Fruit fly (Drosophila melanogaster) whole organism, embryonic: ENCODE results near the gene swa.

Source experiments
- BEAF-32 ChIP-seq: fragments of 200-800 bp; sonication (Bioruptor generic); optimal IDR thresholded peaks from 3 replicates; lab custom pipeline; 2017; ENCODE audit warnings: missing biosample characterization, missing genetic modification characterization, mild to moderate bottlenecking, moderate library complexity, missing genetic modification reagents
- CG11085 ChIP-seq: fragments of 200-800 bp; sonication (Bioruptor generic); IDR thresholded peaks from 2 replicates; pipeline ENCODE4 v1.3.6; 2022; ENCODE audit warnings: missing biosample characterization, missing genetic modification characterization
- CG11456 ChIP-seq: fragments of 200-800 bp; sonication (Bioruptor generic); IDR thresholded peaks from 3 replicates; pipeline ENCODE4 v1.3.6; 2022; ENCODE audit warnings: missing biosample characterization, missing genetic modification characterization
- CG11504 ChIP-seq: fragments of 200-800 bp; sonication (Bioruptor generic); optimal IDR thresholded peaks from 3 replicates; lab custom pipeline; 2019; ENCODE audit warnings: missing biosample characterization, mild to moderate bottlenecking, missing genetic modification characterization, moderate library complexity
- CG12659 ChIP-seq: fragments of 200-800 bp; sonication (Bioruptor generic); optimal IDR thresholded peaks from 3 replicates; lab custom pipeline; 2017; ENCODE audit warnings: mild to moderate bottlenecking, missing biosample characterization, missing genetic modification reagents, missing genetic modification characterization
- CG14710 ChIP-seq: fragments of 200-800 bp; sonication (Bioruptor generic); optimal IDR thresholded peaks from 3 replicates; lab custom pipeline; 2019; ENCODE audit warnings: missing biosample characterization, mild to moderate bottlenecking, missing genetic modification characterization, moderate library complexity
- CG1603 ChIP-seq: fragments of 200-800 bp; sonication (Bioruptor generic); optimal IDR thresholded peaks from 2 replicates; lab custom pipeline; 2019; ENCODE audit warnings: missing biosample characterization, mild to moderate bottlenecking, missing genetic modification characterization, moderate library complexity
- CG18011 ChIP-seq: fragments of 200-800 bp; sonication (Bioruptor generic); optimal IDR thresholded peaks from 2 replicates; lab custom pipeline; 2017; ENCODE audit warnings: missing biosample characterization, missing genetic modification characterization, mild to moderate bottlenecking, moderate library complexity, missing genotype
- CG18599 ChIP-seq: fragments of 200-800 bp; sonication (Bioruptor generic); optimal IDR thresholded peaks from 3 replicates; lab custom pipeline; 2017; ENCODE audit warnings: missing biosample characterization, missing genetic modification characterization, mild to moderate bottlenecking, moderate library complexity, missing genetic modification reagents
- CG31441 ChIP-seq: fragments of 200-800 bp; sonication (Bioruptor generic); IDR thresholded peaks from 2 replicates; pipeline ENCODE4 v1.3.6; 2022; ENCODE audit warnings: missing biosample characterization, missing genetic modification characterization
- CG32532 ChIP-seq: fragments of 200-800 bp; sonication (Bioruptor generic); IDR thresholded peaks from 2 replicates; pipeline ENCODE4 v1.3.6; 2022; ENCODE audit warnings: missing biosample characterization, missing genetic modification characterization
- CG34376 ChIP-seq: fragments of 200-800 bp; sonication (Bioruptor generic); optimal IDR thresholded peaks from 2 replicates; lab custom pipeline; 2018; ENCODE audit warnings: missing biosample characterization, mild to moderate bottlenecking, missing genetic modification characterization
- CG3847 ChIP-seq: fragments of 200-800 bp; sonication (Bioruptor generic); IDR thresholded peaks from 2 replicates; pipeline ENCODE4 v1.3.6; 2022; ENCODE audit warnings: missing biosample characterization, missing genetic modification characterization
- CG3995 ChIP-seq: fragments of 200-800 bp; sonication (Bioruptor generic); optimal IDR thresholded peaks from 3 replicates; lab custom pipeline; 2016; ENCODE audit warnings: missing biosample characterization, missing genetic modification characterization
- CG4328 ChIP-seq: fragments of 200-800 bp; sonication (Bioruptor generic); optimal IDR thresholded peaks from 3 replicates; lab custom pipeline; 2017; ENCODE audit warnings: missing biosample characterization, missing genetic modification reagents, missing genetic modification characterization
- CG4617 ChIP-seq: fragments of 200-800 bp; sonication (Bioruptor generic); optimal IDR thresholded peaks from 3 replicates; lab custom pipeline; 2016; ENCODE audit warnings: missing biosample characterization, missing genetic modification characterization, borderline replicate concordance
- CG9797 ChIP-seq: fragments of 200-800 bp; sonication (Bioruptor generic); optimal IDR thresholded peaks from 3 replicates; lab custom pipeline; 2018; ENCODE audit warnings: missing biosample characterization, mild to moderate bottlenecking, missing genetic modification characterization
- CTCF ChIP-seq: fragments of 200-800 bp; sonication (Bioruptor generic); optimal IDR thresholded peaks from 2 replicates; lab custom pipeline; 2017; ENCODE audit warnings: missing biosample characterization, mild to moderate bottlenecking, missing genetic modification characterization, moderate library complexity
- Dad ChIP-seq: fragments of 200-800 bp; sonication (Bioruptor generic); optimal IDR thresholded peaks from 3 replicates; lab custom pipeline; 2016; ENCODE audit warnings: missing biosample characterization, missing genetic modification characterization
- Dbx ChIP-seq: fragments of 200-800 bp; sonication (Bioruptor generic); IDR thresholded peaks from 3 replicates; pipeline ENCODE4 v1.3.6; 2022; ENCODE audit warnings: missing biosample characterization, missing genetic modification characterization
- Dp ChIP-seq: fragments of 200-800 bp; sonication (Bioruptor generic); optimal IDR thresholded peaks from 2 replicates; lab custom pipeline; 2018; ENCODE audit warnings: missing biosample characterization, mild to moderate bottlenecking, missing genetic modification characterization, moderate library complexity
- E2f2 ChIP-seq: fragments of 200-800 bp; sonication (Bioruptor generic); IDR thresholded peaks from 2 replicates; pipeline ENCODE4 v1.3.6; 2022; ENCODE audit warnings: missing biosample characterization, missing genetic modification characterization
- Gsc ChIP-seq: fragments of 200-800 bp; sonication (Bioruptor generic); IDR thresholded peaks from 2 replicates; pipeline ENCODE4 v1.3.6; 2022; ENCODE audit warnings: missing biosample characterization, missing genetic modification characterization
- MBD-R2 ChIP-seq: fragments of 200-800 bp; sonication (Bioruptor generic); IDR thresholded peaks from 2 replicates; pipeline ENCODE4 v1.3.6; 2022; ENCODE audit warnings: missing biosample characterization, missing genetic modification characterization
- MESR4 ChIP-seq: fragments of 200-800 bp; sonication (Bioruptor generic); optimal IDR thresholded peaks from 2 replicates; lab custom pipeline; 2018; ENCODE audit warnings: missing biosample characterization, mild to moderate bottlenecking, missing genetic modification characterization, moderate library complexity
- Nf-YC ChIP-seq: fragments of 200-800 bp; optimal IDR thresholded peaks from 3 replicates; lab custom pipeline; 2019; ENCODE audit warnings: missing biosample characterization, mild to moderate bottlenecking, missing genetic modification characterization, moderate library complexity
- NfI ChIP-seq: fragments of 200-800 bp; sonication (Bioruptor generic); optimal IDR thresholded peaks from 3 replicates; lab custom pipeline; 2018; ENCODE audit warnings: missing biosample characterization, mild to moderate bottlenecking, missing genetic modification characterization, moderate library complexity
- Pdp1 ChIP-seq, 2 experiments: fragments of 200-800 bp; sonication (Bioruptor generic); optimal IDR thresholded peaks; 3 replicates each; lab custom pipeline; 2016; ENCODE audit warnings: missing biosample characterization in 2 of 2, missing genetic modification characterization in 2 of 2, mild to moderate bottlenecking in 1 of 2, moderate library complexity in 1 of 2
- Rfx ChIP-seq: fragments of 200-800 bp; sonication (Bioruptor generic); IDR thresholded peaks from 2 replicates; pipeline ENCODE4 v1.3.6; 2022; ENCODE audit warnings: missing biosample characterization, missing genetic modification characterization
- YL-1 ChIP-seq: fragments of 200-800 bp; sonication (Bioruptor generic); optimal IDR thresholded peaks from 3 replicates; lab custom pipeline; 2017; ENCODE audit warnings: missing biosample characterization, mild to moderate bottlenecking, missing genetic modification characterization
- bbx ChIP-seq: fragments of 200-800 bp; sonication (Bioruptor generic); IDR thresholded peaks from 2 replicates; pipeline ENCODE4 v1.3.6; 2022; ENCODE audit warnings: missing biosample characterization, missing genetic modification characterization; ENCODE audit not compliant: partially characterized antibody
- ci ChIP-seq: fragments of 200-800 bp; sonication (Bioruptor generic); IDR thresholded peaks from 3 replicates; pipeline ENCODE4 v1.3.6; 2022; ENCODE audit warnings: missing biosample characterization, missing genetic modification characterization
- fru ChIP-seq: fragments of >200 bp; optimal IDR thresholded peaks from 2 replicates; lab custom pipeline; 2017
- gce ChIP-seq: fragments of 200-800 bp; sonication (Bioruptor generic); IDR thresholded peaks from 3 replicates; pipeline ENCODE4 v1.3.6; 2022; ENCODE audit warnings: missing biosample characterization, missing genetic modification characterization
- gfzf ChIP-seq: fragments of 200-800 bp; sonication (Bioruptor generic); optimal IDR thresholded peaks from 2 replicates; lab custom pipeline; 2016; ENCODE audit warnings: missing biosample characterization, mild to moderate bottlenecking, missing genetic modification characterization, moderate library complexity
- gro ChIP-seq: fragments of 200-800 bp; sonication (Bioruptor generic); optimal IDR thresholded peaks from 2 replicates; lab custom pipeline; 2016; ENCODE audit warnings: missing biosample characterization, missing genetic modification characterization
- ham ChIP-seq: fragments of 200-800 bp; sonication (Bioruptor generic); IDR thresholded peaks from 2 replicates; pipeline ENCODE4 v1.3.6; 2022; ENCODE audit warnings: missing biosample characterization, missing genetic modification characterization
- phol ChIP-seq: fragments of 200-800 bp; sonication (Bioruptor generic); optimal IDR thresholded peaks from 3 replicates; lab custom pipeline; 2018; ENCODE audit warnings: missing biosample characterization, mild to moderate bottlenecking, missing genetic modification characterization, moderate library complexity
- pzg ChIP-seq: fragments of 200-800 bp; sonication (Bioruptor generic); optimal IDR thresholded peaks from 3 replicates; lab custom pipeline; 2018; ENCODE audit warnings: missing biosample characterization, mild to moderate bottlenecking, missing genetic modification characterization, moderate library complexity
- ranshi ChIP-seq: fragments of 200-800 bp; sonication (Bioruptor generic); IDR thresholded peaks from 2 replicates; pipeline ENCODE4 v1.3.6; 2022; ENCODE audit warnings: missing biosample characterization, missing genetic modification characterization
- row ChIP-seq: fragments of 200-800 bp; sonication (Bioruptor generic); IDR thresholded peaks from 3 replicates; pipeline ENCODE4 v1.3.6; 2022; ENCODE audit warnings: missing biosample characterization, missing genetic modification characterization
- salm ChIP-seq: fragments of 200-800 bp; sonication (Bioruptor generic); optimal IDR thresholded peaks from 2 replicates; lab custom pipeline; 2018; ENCODE audit warnings: missing biosample characterization, mild to moderate bottlenecking, missing genetic modification characterization
- sens ChIP-seq: fragments of 200-800 bp; sonication (Bioruptor generic); peaks from one replicate; lab custom pipeline; 2016; ENCODE audit warnings: missing biosample characterization, missing genetic modification characterization
- sqz ChIP-seq: fragments of 200-800 bp; sonication (Bioruptor generic); optimal IDR thresholded peaks from 3 replicates; lab custom pipeline; 2018; ENCODE audit warnings: missing biosample characterization, mild to moderate bottlenecking, missing genetic modification characterization
- stwl ChIP-seq: fragments of 200-800 bp; sonication (Bioruptor generic); optimal IDR thresholded peaks from 3 replicates; lab custom pipeline; 2018; ENCODE audit warnings: missing biosample characterization, mild to moderate bottlenecking, missing genetic modification characterization, moderate library complexity

Gene swa

DNA sequence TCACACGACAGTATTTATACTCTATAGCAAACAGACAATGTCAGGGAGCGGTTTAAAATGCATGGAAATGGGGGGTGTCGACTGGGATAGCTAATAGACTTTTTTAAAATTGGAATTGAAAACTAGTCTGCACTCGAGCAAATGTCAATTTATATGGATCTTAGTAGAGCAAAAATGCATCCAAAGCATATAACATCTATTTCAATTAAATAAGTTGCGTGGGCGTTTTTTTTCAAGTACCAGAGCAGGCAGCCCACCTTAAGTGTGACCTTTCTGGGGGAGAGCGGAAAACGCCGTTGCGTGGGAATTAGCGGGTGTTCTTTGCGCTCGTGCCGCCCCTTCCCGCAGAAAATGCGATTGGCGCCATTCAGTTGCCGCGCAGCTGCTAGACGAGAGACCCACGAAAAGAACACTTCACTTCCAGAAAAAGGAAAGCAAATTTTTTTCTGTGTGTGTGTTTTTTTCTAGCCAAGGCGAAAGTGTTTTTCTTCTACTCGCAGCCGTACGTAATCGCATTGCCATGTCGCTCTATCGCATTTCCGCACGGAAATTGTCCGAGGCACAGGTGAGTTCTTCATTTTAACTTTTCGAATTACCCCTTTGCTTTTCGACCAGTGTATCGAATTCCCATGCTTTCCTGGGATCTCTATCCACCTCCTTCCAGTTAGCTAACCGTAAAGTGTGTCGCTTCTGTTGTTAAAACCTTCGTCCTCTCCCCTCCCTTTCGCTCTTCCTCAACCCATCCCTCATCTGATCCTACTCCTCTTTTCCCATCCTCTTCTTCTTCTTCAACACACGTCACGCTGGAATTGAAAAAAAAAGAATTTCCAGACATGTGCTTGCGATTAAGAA is 13.4 kb downstream of the swa start (continued):
- peak; percentile 56; the same call in 1 of the 2 replicates for TF ChIP-seq CG32532
- no peak for TF ChIP-seq ham
- peak; percentile 58; the same call in 2 of the 3 replicates for TF ChIP-seq Dbx (GFP tag; lab: Robert Waterston, UW)
- TF ChIP-seq, all 482 proteins: peak for 157

DNA sequence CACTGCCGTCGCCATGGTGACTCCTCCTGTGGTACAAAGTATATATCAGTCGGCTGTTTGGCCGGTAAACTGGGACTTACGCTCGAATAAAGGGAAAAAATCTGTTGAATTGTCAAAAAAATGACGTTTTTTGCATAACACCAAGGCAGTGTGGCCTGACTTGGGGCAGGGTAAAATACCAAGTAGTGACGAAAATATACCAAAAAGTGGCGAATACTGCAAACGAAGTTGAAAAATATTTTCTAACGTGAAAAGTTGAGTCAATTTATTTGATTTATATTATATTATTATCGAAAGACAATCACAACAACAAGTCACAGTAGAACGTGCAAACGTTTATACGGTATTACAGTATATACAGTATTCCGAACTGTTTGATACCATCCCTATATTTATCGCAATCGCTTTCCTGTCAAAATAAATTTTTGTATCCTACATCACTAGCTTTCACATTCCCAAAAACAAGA is 15.3 kb downstream of the swa start, which contains the start of the genes ND-B16.6 and kdn:
Gene ND-B16.6 (minus strand): TSS at position 189 of the 467 bp plus-strand sequence.
Gene kdn (plus strand): TSS at position 417 of the 467 bp plus-strand sequence.
- TF ChIP-seq CG18011 (peak; percentile 87), stwl (tag; lab: Kevin White, UChicago) (peak; percentile 7), Dp (GFP tag; lab: Kevin White, UChicago) (peak; percentile 20), row (GFP tag; lab: Robert Waterston, UW) (peak; percentile 22; the same call in 2 of the 3 replicates), gce (GFP tag; lab: Robert Waterston, UW) (no peak), MESR4 (GFP tag; lab: Kevin White, UChicago) (peak; percentile 89), sens (GFP tag; lab: Kevin White, UChicago) (peak; percentile 62), MBD-R2 (GFP tag; lab: Robert Waterston, UW) (peak; percentile 44; the same call in 1 of the 2 replicates), CG9797 (GFP tag; lab: Kevin White, UChicago) (peak; percentile 50), YL-1 (peak; percentile 66), CG18599 (GFP tag; lab: Kevin White, UChicago) (no peak), CG14710 (peak; percentile 20), sqz (GFP tag; lab: Kevin White, UChicago) (peak; percentile 28), CG1603 (peak; percentile 27), CG31441 (peak; percentile 34; the same call in 1 of the 2 replicates), phol (peak; percentile 1), Pdp1 (GFP tag; optimal IDR thresholded peaks at IDR 0.05; lab: Kevin White, UChicago) (peak in 1 of 2 experiments; percentile 96), CG3995 (GFP tag; lab: Kevin White, UChicago) (peak; percentile 95), BEAF-32 (peak; percentile 46), CG3847 (GFP tag; lab: Robert Waterston, UW) (peak; percentile 6; the same call in 1 of the 2 replicates), bbx (GFP tag; lab: Robert Waterston, UW) (no peak), CG12659 (GFP tag; lab: Kevin White, UChicago) (peak; percentile 22), pzg (peak; percentile 53), salm (tag; lab: Kevin White, UChicago) (no peak), gfzf (GFP tag; lab: Kevin White, UChicago) (peak; percentile 64), fru (lab: Kevin White, UChicago) (no peak), CG4617 (peak; percentile 7), E2f2 (GFP tag; lab: Robert Waterston, UW) (0 out of 2 replicates have a peak, but pooled peaks have one; percentile 33), ci (GFP tag; lab: Robert Waterston, UW) (no peak)

DNA sequence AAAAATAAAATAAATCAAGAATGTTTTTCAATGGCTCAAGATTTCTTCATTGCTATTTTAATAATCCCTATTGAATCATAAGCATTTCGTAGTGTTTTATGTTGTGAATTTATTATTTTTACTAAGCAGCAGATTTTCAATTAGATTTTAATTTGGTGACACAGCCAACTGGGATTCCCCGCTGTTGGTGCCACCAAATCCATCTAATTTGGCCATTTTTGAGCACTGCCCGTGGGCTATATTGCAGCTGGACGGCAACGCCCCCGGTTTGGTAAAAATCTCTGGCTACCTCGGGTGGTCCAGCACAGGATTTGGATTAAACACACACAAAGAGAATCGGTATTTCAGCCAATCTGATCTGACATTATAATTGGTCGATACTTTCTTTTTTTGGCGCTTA is 16.3 kb downstream of the swa start:
- no peak for TF ChIP-seq CG32532

DNA sequence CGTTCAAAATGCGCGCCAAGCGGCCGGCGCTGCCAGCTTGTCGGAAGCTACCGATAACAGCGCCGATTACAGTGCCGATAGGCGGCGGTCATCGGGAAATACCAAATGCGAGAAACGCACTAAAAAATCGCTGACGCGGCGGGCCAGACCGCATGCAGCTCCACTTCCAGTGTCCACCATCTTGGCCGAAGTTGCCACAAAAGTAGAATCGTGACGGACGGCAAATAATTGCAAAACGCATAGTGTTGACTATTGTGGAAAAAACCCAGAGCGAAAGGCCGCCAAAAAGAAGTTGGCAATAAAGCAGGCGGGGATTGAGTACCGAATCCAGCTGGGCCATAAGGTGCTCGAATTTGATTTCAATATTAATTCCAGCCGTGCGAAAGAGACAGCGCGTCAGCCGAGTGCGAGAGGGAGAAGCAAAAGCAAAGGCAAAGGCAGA is 18.6 kb downstream of the swa start, which contains the start of gene CG3847:
Gene CG3847 (plus strand): TSS at position 178 of the 442 bp plus-strand sequence.
- TF ChIP-seq Dad (GFP tag; lab: Kevin White, UChicago) (peak; percentile 18), Rfx (peak; percentile 70), CG11504 (tag; lab: Kevin White, UChicago) (peak; percentile 39), Dp (GFP tag; lab: Kevin White, UChicago) (peak; percentile 97), CG34376 (GFP tag; lab: Kevin White, UChicago) (peak; percentile 53), CG18011 (peak; percentile 56), NfI (GFP tag; lab: Kevin White, UChicago) (peak; percentile 53), Gsc (GFP tag; lab: Robert Waterston, UW) (no peak), ranshi (0 out of 2 replicates have a peak, but pooled peaks have one; percentile 44), Nf-YC (tag; lab: Kevin White, UChicago) (peak; percentile 47), CTCF (GFP tag; lab: Kevin White, UChicago) (peak; percentile 37), gro (peak; percentile 69), CG11456 (GFP tag; lab: Robert Waterston, UW) (peak; percentile 54; the same call in 1 of the 3 replicates), CG4328 (no peak), CG11085 (GFP tag; lab: Robert Waterston, UW) (no peak)
